Fruit fly (Drosophila melanogaster) whole organism, pupa: ENCODE data around the gene Apc.
A peak's percentile ranks its signal among the peaks of the same experiment; 100 is the strongest.

Experiments used
- CG10348 ChIP-seq: fragments of 200-800 bp; sonication (Bioruptor generic); IDR thresholded peaks from 2 replicates; pipeline ENCODE4 v1.3.6; 2022; ENCODE audit warnings: missing biosample characterization, missing genetic modification characterization
- CG12605 ChIP-seq: fragments of 200-800 bp; sonication (Bioruptor generic); IDR thresholded peaks from 2 replicates; pipeline ENCODE4 v1.3.6; 2022; ENCODE audit warnings: missing biosample characterization, missing genetic modification characterization
- CG13204 ChIP-seq: fragments of 200-800 bp; sonication (Bioruptor generic); optimal IDR thresholded peaks from 2 replicates; lab custom pipeline; 2018; ENCODE audit warnings: missing biosample characterization, mild to moderate bottlenecking, missing genetic modification characterization, moderate library complexity
- CG14655 ChIP-seq: fragments of 200-800 bp; sonication (Bioruptor generic); optimal IDR thresholded peaks from 3 replicates; lab custom pipeline; 2017; ENCODE audit warnings: mild to moderate bottlenecking, missing biosample characterization, missing genetic modification reagents, missing genetic modification characterization
- CG15710 ChIP-seq: fragments of 200-800 bp; sonication (Bioruptor generic); optimal IDR thresholded peaks from 2 replicates; lab custom pipeline; 2018; ENCODE audit warnings: missing biosample characterization, mild to moderate bottlenecking, missing genetic modification characterization, moderate library complexity
- CG17806 ChIP-seq: fragments of 200-800 bp; sonication (Bioruptor generic); optimal IDR thresholded peaks from 2 replicates; lab custom pipeline; 2018; ENCODE audit warnings: missing biosample characterization, mild to moderate bottlenecking, missing genetic modification characterization, moderate library complexity
- CG32121 ChIP-seq: fragments of 200-800 bp; sonication (Bioruptor generic); IDR thresholded peaks from 2 replicates; pipeline ENCODE4 v1.3.6; 2022; ENCODE audit warnings: missing biosample characterization, missing genetic modification characterization
- CG34367 ChIP-seq: fragments of 200-800 bp; sonication (Bioruptor generic); optimal IDR thresholded peaks from 2 replicates; lab custom pipeline; 2018; ENCODE audit warnings: missing biosample characterization, mild to moderate bottlenecking, missing genetic modification characterization
- CG4496 ChIP-seq: fragments of 200-800 bp; sonication (Bioruptor generic); IDR thresholded peaks from 3 replicates; pipeline ENCODE4 v1.3.6; 2022; ENCODE audit warnings: missing biosample characterization, missing genetic modification characterization
- CG8159 ChIP-seq: fragments of 200-800 bp; sonication (Bioruptor generic); optimal IDR thresholded peaks from 3 replicates; lab custom pipeline; 2018; ENCODE audit warnings: missing biosample characterization, mild to moderate bottlenecking, missing genetic modification characterization, moderate library complexity
- CG8301 ChIP-seq: fragments of 200-800 bp; sonication (Bioruptor generic); optimal IDR thresholded peaks from 2 replicates; lab custom pipeline; 2018; ENCODE audit warnings: missing biosample characterization, mild to moderate bottlenecking, missing genetic modification characterization
- CG9948 ChIP-seq: fragments of 200-800 bp; sonication (Bioruptor generic); optimal IDR thresholded peaks from 2 replicates; lab custom pipeline; 2018; ENCODE audit warnings: missing biosample characterization, mild to moderate bottlenecking, missing genetic modification characterization, moderate library complexity
- D1 ChIP-seq: fragments of 200-800 bp; sonication (Bioruptor generic); optimal IDR thresholded peaks from 2 replicates; lab custom pipeline; 2018; ENCODE audit warnings: missing biosample characterization, mild to moderate bottlenecking, missing genetic modification characterization, moderate library complexity
- EcR ChIP-seq: fragments of 200-800 bp; sonication (Bioruptor generic); optimal IDR thresholded peaks from 3 replicates; lab custom pipeline; 2019; ENCODE audit warnings: missing biosample characterization, missing genetic modification characterization, mild to moderate bottlenecking, moderate library complexity, missing genetic modification reagents
- Ets98B ChIP-seq: fragments of 200-800 bp; sonication (Bioruptor generic); IDR thresholded peaks from 2 replicates; pipeline ENCODE4 v1.3.6; 2022; ENCODE audit warnings: missing biosample characterization, missing genetic modification characterization
- Pif1A ChIP-seq: fragments of 200-800 bp; sonication (Bioruptor generic); optimal IDR thresholded peaks from 3 replicates; lab custom pipeline; 2016; ENCODE audit warnings: missing biosample characterization, missing genetic modification characterization
- Pif1B ChIP-seq: fragments of 200-800 bp; sonication (Bioruptor generic); optimal IDR thresholded peaks from 3 replicates; lab custom pipeline; 2016; ENCODE audit warnings: missing biosample characterization, missing genetic modification characterization
- Snoo ChIP-seq: fragments of 200-800 bp; sonication (Bioruptor generic); optimal IDR thresholded peaks from 3 replicates; lab custom pipeline; 2017; ENCODE audit warnings: missing biosample characterization, mild to moderate bottlenecking, missing genetic modification characterization, inconsistent platforms
- fd96Ca ChIP-seq: fragments of 200-800 bp; sonication (Bioruptor generic); IDR thresholded peaks from 3 replicates; pipeline ENCODE4 v1.3.6; 2022; ENCODE audit warnings: missing biosample characterization, missing genetic modification characterization
- gl ChIP-seq: fragments of 200-800 bp; sonication (Bioruptor generic); optimal IDR thresholded peaks from 2 replicates; lab custom pipeline; 2018; ENCODE audit warnings: missing biosample characterization, mild to moderate bottlenecking, missing genetic modification characterization
- rn ChIP-seq: fragments of 200-800 bp; sonication (Bioruptor generic); IDR thresholded peaks from 2 replicates; pipeline ENCODE4 v1.3.6; 2022; ENCODE audit warnings: missing biosample characterization, missing genetic modification characterization

Gene Apc

dm6 chr3R:28851530-28851929 is 7.0 kb upstream of the Apc start:
- TF ChIP-seq EcR (GFP tag; lab: Kevin White, UChicago) (peak; percentile 54), D1 (no peak), CG8159 (tag; lab: Kevin White, UChicago) (no peak), CG8301 (tag; lab: Kevin White, UChicago) (no peak), CG17806 (tag; lab: Kevin White, UChicago) (no peak), fd96Ca (GFP tag; lab: Robert Waterston, UW) (no peak), CG12605 (GFP tag; lab: Robert Waterston, UW) (no peak), CG4496 (GFP tag; lab: Robert Waterston, UW) (0 out of 3 replicates have a peak, but pooled peaks have one; percentile 44), Snoo (tag; lab: Kevin White, UChicago) (no peak), CG10348 (GFP tag; lab: Robert Waterston, UW) (no peak), gl (tag; lab: Kevin White, UChicago) (no peak), CG9948 (tag; lab: Kevin White, UChicago) (no peak), Pif1B (GFP tag; lab: Kevin White, UChicago) (no peak), CG13204 (GFP tag; lab: Kevin White, UChicago) (peak; percentile 84), CG32121 (GFP tag; lab: Robert Waterston, UW) (no peak), Ets98B (GFP tag; lab: Robert Waterston, UW) (no peak), Pif1A (GFP tag; lab: Kevin White, UChicago) (no peak)
- TF ChIP-seq, all 21 proteins: peak for 3

- TF ChIP-seq CG10348 (GFP tag; lab: Robert Waterston, UW) (no peak), CG17806 (tag; lab: Kevin White, UChicago) (no peak), D1 (no peak), Ets98B (GFP tag; lab: Robert Waterston, UW) (peak; percentile 82), CG12605 (GFP tag; lab: Robert Waterston, UW) (peak; percentile 30; the same call in 1 of the 2 replicates), rn (peak; percentile 54), Pif1A (GFP tag; lab: Kevin White, UChicago) (peak; percentile 44), CG4496 (GFP tag; lab: Robert Waterston, UW) (peak; percentile 86), CG8301 (tag; lab: Kevin White, UChicago) (peak; percentile 53), gl (tag; lab: Kevin White, UChicago) (no peak), Pif1B (GFP tag; lab: Kevin White, UChicago) (peak; percentile 8), Snoo (tag; lab: Kevin White, UChicago) (no peak), CG14655 (GFP tag; lab: Kevin White, UChicago) (peak; percentile 50), CG34367 (no peak), fd96Ca (GFP tag; lab: Robert Waterston, UW) (peak; percentile 85), CG13204 (GFP tag; lab: Kevin White, UChicago) (no peak), EcR (GFP tag; lab: Kevin White, UChicago) (no peak), CG32121 (GFP tag; lab: Robert Waterston, UW) (peak; percentile 76), CG15710 (peak; percentile 34), CG9948 (tag; lab: Kevin White, UChicago) (no peak), CG8159 (tag; lab: Kevin White, UChicago) (peak; percentile 34)
Observed at dm6 chr3R:28850662-28851257, 6.2 kb upstream of the Apc start.

- no peak for TF ChIP-seq Snoo (tag; lab: Kevin White, UChicago)
- TF ChIP-seq CG12605 (GFP tag; lab: Robert Waterston, UW), result no peak
- TF ChIP-seq rn, result no peak
- TF ChIP-seq fd96Ca (GFP tag; lab: Robert Waterston, UW), result no peak
- TF ChIP-seq CG4496 (GFP tag; lab: Robert Waterston, UW), result no peak
- TF ChIP-seq CG8159 (tag; lab: Kevin White, UChicago), result no peak
- TF ChIP-seq CG10348 (GFP tag; lab: Robert Waterston, UW), result no peak
- no peak for TF ChIP-seq CG32121 (GFP tag; lab: Robert Waterston, UW)
- no peak for TF ChIP-seq CG9948 (tag; lab: Kevin White, UChicago)
- TF ChIP-seq CG15710, result no peak
- TF ChIP-seq CG8301 (tag; lab: Kevin White, UChicago), result no peak
- TF ChIP-seq Pif1A (GFP tag; lab: Kevin White, UChicago), result no peak
- TF ChIP-seq Ets98B (GFP tag; lab: Robert Waterston, UW), result no peak
- TF ChIP-seq CG14655 (GFP tag; lab: Kevin White, UChicago), result no peak
- no peak for TF ChIP-seq CG13204 (GFP tag; lab: Kevin White, UChicago)
Observed at dm6 chr3R:28848693-28849470, 4.3 kb upstream of the Apc start.

dm6 chr3R:28847547-28848316 is 3.2 kb upstream of the Apc start:
- peak; percentile 14 for TF ChIP-seq Pif1B (GFP tag; lab: Kevin White, UChicago)
- TF ChIP-seq Ets98B (GFP tag; lab: Robert Waterston, UW), result no peak
- TF ChIP-seq CG17806 (tag; lab: Kevin White, UChicago), result peak; percentile 53
- peak; percentile 14 for TF ChIP-seq D1
- TF ChIP-seq CG4496 (GFP tag; lab: Robert Waterston, UW), result no peak
- peak; percentile 41 for TF ChIP-seq Snoo (tag; lab: Kevin White, UChicago)
- peak; percentile 66 for TF ChIP-seq CG15710
- TF ChIP-seq Pif1A (GFP tag; lab: Kevin White, UChicago), result peak; percentile 18
- no peak for TF ChIP-seq gl (tag; lab: Kevin White, UChicago)
- no peak for TF ChIP-seq rn
- peak; percentile 53 for TF ChIP-seq CG14655 (GFP tag; lab: Kevin White, UChicago)
- peak; percentile 11 for TF ChIP-seq CG8301 (tag; lab: Kevin White, UChicago)
- TF ChIP-seq CG13204 (GFP tag; lab: Kevin White, UChicago), result no peak
- no peak for TF ChIP-seq CG12605 (GFP tag; lab: Robert Waterston, UW)
- TF ChIP-seq EcR (GFP tag; lab: Kevin White, UChicago), result peak; percentile 88
- TF ChIP-seq CG8159 (tag; lab: Kevin White, UChicago), result peak; percentile 80
- TF ChIP-seq CG9948 (tag; lab: Kevin White, UChicago), result peak; percentile 49
- no peak for TF ChIP-seq fd96Ca (GFP tag; lab: Robert Waterston, UW)
- no peak for TF ChIP-seq CG10348 (GFP tag; lab: Robert Waterston, UW)
- TF ChIP-seq CG34367, result peak; percentile 27
- no peak for TF ChIP-seq CG32121 (GFP tag; lab: Robert Waterston, UW)
